Worm (Caenorhabditis elegans): ENCODE data around the gene ZC239.22.

ce11 chrII:3240207-3240606 lies 19.6 kb upstream of the ZC239.22 start, which contains the start of gene C17F4.3:
- TF ChIP-seq nhr-12 (tag; optimal IDR thresholded peaks at IDR 0.05) (no peak), ama-1 (optimal IDR thresholded peaks at IDR 0.05) (no peak), ZK546.5 (tag; optimal IDR thresholded peaks at IDR 0.05) (no peak), snpc-4 (tag; optimal IDR thresholded peaks at IDR 0.05) (no peak), lin-39 (tag; optimal IDR thresholded peaks at IDR 0.05) (no peak), nhr-25 (tag; optimal IDR thresholded peaks at IDR 0.05) (no peak), unc-62 (GFP tag; optimal IDR thresholded peaks at IDR 0.05) (no peak), ceh-82 (tag; optimal IDR thresholded peaks at IDR 0.05) (no peak), nhr-6 (tag; optimal IDR thresholded peaks at IDR 0.05) (no peak), sem-4 (tag; optimal IDR thresholded peaks at IDR 0.05) (no peak), ceh-16 (tag; optimal IDR thresholded peaks at IDR 0.05) (no peak), blmp-1 (tag; optimal IDR thresholded peaks at IDR 0.05; ENCODE audit: insufficient read depth) (no peak), nhr-77 (tag; optimal IDR thresholded peaks at IDR 0.05) (no peak)
